Worm (Caenorhabditis elegans): ENCODE measurements around the gene C08B6.18.
A peak's percentile ranks its signal among the peaks of the same experiment; 100 is the strongest.

C08B6.18 gene

ce11 chrV:10174632-10175075, 40.7 kb upstream of the C08B6.18 start (continued):
- TF ChIP-seq mef-2 (tag; optimal IDR thresholded peaks at IDR 0.05) (peak; percentile 53), unc-62 (GFP tag; optimal IDR thresholded peaks at IDR 0.05) (no peak), nhr-76 (tag; optimal IDR thresholded peaks at IDR 0.05) (no peak), egl-27 (tag; optimal IDR thresholded peaks at IDR 0.05) (peak in 1 of 2 experiments; percentile 27), C34B4.2 (tag; optimal IDR thresholded peaks at IDR 0.05) (no peak), unc-130 (tag; optimal IDR thresholded peaks at IDR 0.05) (no peak)

- TF ChIP-seq unc-30 (tag; optimal IDR thresholded peaks at IDR 0.05), result no peak
- TF ChIP-seq nhr-12 (tag; optimal IDR thresholded peaks at IDR 0.05), result no peak
- TF ChIP-seq nhr-84 (tag; optimal IDR thresholded peaks at IDR 0.05), result no peak
- no peak for TF ChIP-seq nhr-11 (tag; optimal IDR thresholded peaks at IDR 0.05)
- TF ChIP-seq fkh-10 (GFP tag; optimal IDR thresholded peaks at IDR 0.05), result no peak
These were observed 39.7 kb upstream of the C08B6.18 start, which contains the start of gene egl-3 for ce11 chrV:10173653-10174052. egl-3 (minus strand) TSS chrV:10173753.

- TF ChIP-seq dpl-1 (GFP tag; optimal IDR thresholded peaks at IDR 0.05) (no peak), nhr-71 (tag; optimal IDR thresholded peaks at IDR 0.05) (peak; percentile 13), blmp-1 (tag; optimal IDR thresholded peaks at IDR 0.05) (no peak), lsy-2 (tag; optimal IDR thresholded peaks at IDR 0.05) (peak in 1 of 2 experiments; percentile 16), egl-13 (tag; optimal IDR thresholded peaks at IDR 0.05) (no peak), nhr-84 (tag; optimal IDR thresholded peaks at IDR 0.05) (no peak), swsn-7 (tag; optimal IDR thresholded peaks at IDR 0.05) (no peak), fkh-4 (tag; optimal IDR thresholded peaks at IDR 0.05; ENCODE audit: borderline replicate concordance) (no peak), unc-30 (tag; optimal IDR thresholded peaks at IDR 0.05) (no peak), irx-1 (tag; optimal IDR thresholded peaks at IDR 0.05) (no peak), unc-130 (tag; optimal IDR thresholded peaks at IDR 0.05) (no peak), ztf-4 (tag; optimal IDR thresholded peaks at IDR 0.05) (no peak), xbp-1 (tag; optimal IDR thresholded peaks at IDR 0.05) (no peak), nhr-11 (tag; optimal IDR thresholded peaks at IDR 0.05) (no peak), nhr-28 (tag; optimal IDR thresholded peaks at IDR 0.05) (no peak), alr-1 (tag; optimal IDR thresholded peaks at IDR 0.05; ENCODE audit: borderline replicate concordance) (no peak), efl-3 (GFP tag; optimal IDR thresholded peaks at IDR 0.05) (no peak), ces-1 (GFP tag; optimal IDR thresholded peaks at IDR 0.05) (no peak), nhr-47 (tag; optimal IDR thresholded peaks at IDR 0.05) (peak; percentile 41), rnt-1 (tag; optimal IDR thresholded peaks at IDR 0.05) (no peak), efl-1 (optimal IDR thresholded peaks at IDR 0.05) (no peak), efl-1 (GFP tag; optimal IDR thresholded peaks at IDR 0.05 in 1 of 2) (no peak), aly-2 (tag; optimal IDR thresholded peaks at IDR 0.05) (peak; percentile 34), ceh-82 (tag; optimal IDR thresholded peaks at IDR 0.05) (no peak), Y116A8C.19 (tag; optimal IDR thresholded peaks at IDR 0.05; ENCODE audit: borderline replicate concordance) (no peak), zag-1 (tag; optimal IDR thresholded peaks at IDR 0.05) (no peak), ceh-63 (GFP tag; optimal IDR thresholded peaks at IDR 0.05) (no peak)
These were observed 34.9 kb upstream of the C08B6.18 start for ce11 chrV:10168870-10169269.

- no peak for TF ChIP-seq F16B12.6 (tag; optimal IDR thresholded peaks at IDR 0.05)
- no peak for TF ChIP-seq mef-2 (tag; optimal IDR thresholded peaks at IDR 0.05)
- TF ChIP-seq zip-4 (GFP tag; optimal IDR thresholded peaks at IDR 0.05), result no peak
- no peak for TF ChIP-seq swsn-7 (tag; optimal IDR thresholded peaks at IDR 0.05)
- no peak for TF ChIP-seq lin-39 (tag; optimal IDR thresholded peaks at IDR 0.05)
- no peak for TF ChIP-seq unc-30 (tag; optimal IDR thresholded peaks at IDR 0.05)
- no peak for TF ChIP-seq hlh-17 (GFP tag; optimal IDR thresholded peaks at IDR 0.05; ENCODE audit: borderline replicate concordance)
- TF ChIP-seq efl-3 (GFP tag; optimal IDR thresholded peaks at IDR 0.05), result no peak
- no peak for TF ChIP-seq unc-62 (GFP tag; optimal IDR thresholded peaks at IDR 0.05)
- TF ChIP-seq nhr-237 (tag; optimal IDR thresholded peaks at IDR 0.05), result no peak
These were observed 32.4 kb upstream of the C08B6.18 start, which contains the start of gene C51E3.6 for ce11 chrV:10166368-10166767. C51E3.6 (minus strand) TSS chrV:10166468.
